Fruit fly (Drosophila melanogaster): ENCODE measurements around the gene CG13280.

dm6 chr2L:16845179-16845578 lies 24.3 kb upstream of the CG13280 start:
- no peak for TF ChIP-seq CG8478 (optimal IDR thresholded peaks at IDR 0.05)
- TF ChIP-seq psq (optimal IDR thresholded peaks at IDR 0.05), result no peak

Data from whole organism.